Worm (Caenorhabditis elegans): ENCODE results near the gene irld-48.

irld-48 gene

DNA sequence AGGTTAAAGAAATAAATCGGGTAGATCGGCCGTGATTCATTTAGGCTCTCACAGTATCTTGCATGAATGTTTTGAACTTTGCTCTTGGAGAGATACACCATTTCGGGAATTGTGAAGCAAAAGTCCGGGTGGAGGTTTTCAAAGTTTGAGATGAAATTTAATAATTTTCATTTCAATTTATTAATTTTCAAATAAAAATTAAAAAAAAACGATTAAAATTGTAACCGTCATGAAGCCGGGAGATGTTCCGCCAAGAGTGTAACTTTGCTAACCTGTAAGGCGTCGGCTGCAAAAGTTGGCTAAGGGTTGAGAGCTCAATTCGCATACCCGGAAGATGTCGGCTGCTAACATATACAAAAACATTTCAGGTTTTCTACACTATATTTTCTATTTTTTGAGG lies 21.5 kb upstream of the irld-48 start, which contains the start of gene irld-67:
Gene irld-67 (minus strand): TSS at position 101 of the 400 bp plus-strand sequence.
- no peak for TF ChIP-seq mes-4 (tag; optimal IDR thresholded peaks at IDR 0.05)
- TF ChIP-seq K12H6.12 (tag; optimal IDR thresholded peaks at IDR 0.05), result no peak
- no peak for TF ChIP-seq akir-1 (GFP tag; optimal IDR thresholded peaks at IDR 0.05)
- no peak for TF ChIP-seq egl-44 (GFP tag; IDR thresholded peaks at IDR 0.05)
- no peak for TF ChIP-seq T07F8.4 (tag; optimal IDR thresholded peaks at IDR 0.05)
- TF ChIP-seq nfya-2 (GFP tag; IDR thresholded peaks at IDR 0.05), result no peak
- TF ChIP-seq lag-1 (GFP tag; IDR thresholded peaks at IDR 0.05), result no peak
- TF ChIP-seq attf-3 (GFP tag; conservative IDR thresholded peaks at IDR 0.05), result no peak
- no peak for TF ChIP-seq lin-35 (GFP tag; optimal IDR thresholded peaks at IDR 0.05)
- TF ChIP-seq tbx-9 (tag; optimal IDR thresholded peaks at IDR 0.05; ENCODE audit: borderline replicate concordance), result no peak
- TF ChIP-seq madf-6 (GFP tag; IDR thresholded peaks at IDR 0.05), result no peak
- TF ChIP-seq somi-1 (GFP tag; optimal IDR thresholded peaks at IDR 0.05), result no peak
- no peak for TF ChIP-seq ztf-3 (GFP tag; optimal IDR thresholded peaks at IDR 0.05)
- no peak for TF ChIP-seq F22D6.2 (tag; optimal IDR thresholded peaks at IDR 0.05)
- no peak for TF ChIP-seq F10E7.11 (tag; optimal IDR thresholded peaks at IDR 0.05)

DNA sequence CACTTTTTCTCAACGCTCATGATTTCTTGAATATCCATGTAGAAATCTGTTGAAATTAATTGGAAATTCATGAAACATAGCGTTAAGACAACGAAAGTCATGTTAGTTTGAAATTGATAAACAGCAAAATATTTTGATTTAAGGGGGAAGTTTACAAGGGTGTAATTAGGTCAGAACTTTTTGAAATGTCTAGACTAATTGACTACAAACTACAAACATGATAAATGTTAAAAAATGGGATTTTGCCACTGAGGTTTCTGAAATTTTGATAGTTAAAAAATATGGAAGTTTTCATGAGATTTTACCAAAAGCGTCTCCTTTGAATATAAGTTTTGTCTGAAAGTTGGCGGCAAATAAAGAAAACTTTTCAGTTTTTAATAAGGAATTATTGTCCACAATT lies 18.0 kb upstream of the irld-48 start, which contains the start of gene irld-65:
Gene irld-65 (minus strand): TSS at position 101 of the 400 bp plus-strand sequence.
- no peak for TF ChIP-seq lir-1 (GFP tag; conservative IDR thresholded peaks at IDR 0.05)

DNA sequence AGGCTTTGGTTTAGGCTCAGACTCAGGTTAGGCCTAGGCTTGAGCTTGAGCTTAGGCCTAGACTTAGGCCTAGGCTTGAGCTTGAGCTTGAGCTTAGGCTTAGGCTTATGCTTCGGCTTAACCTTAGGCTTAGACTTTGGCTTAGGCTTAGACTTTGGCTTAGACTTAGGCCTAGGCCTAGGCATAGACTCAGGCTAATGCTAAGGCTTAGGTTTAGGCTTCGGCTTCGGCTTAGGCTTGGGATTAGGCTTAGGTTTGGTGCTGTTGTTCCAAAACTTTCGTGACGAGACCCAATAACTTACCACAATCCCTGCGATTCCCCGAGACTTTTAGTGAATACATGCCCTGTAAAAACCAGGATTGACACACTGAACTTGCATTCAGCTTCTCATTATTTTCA lies 16.2 kb upstream of the irld-48 start:
- TF ChIP-seq cebp-2 (GFP tag; IDR thresholded peaks at IDR 0.05) (no peak), F57A8.1 (GFP tag; optimal IDR thresholded peaks at IDR 0.05) (no peak), Y53F4B.3 (GFP tag; IDR thresholded peaks at IDR 0.05) (no peak), F10E7.11 (tag; optimal IDR thresholded peaks at IDR 0.05) (no peak), ztf-28 (GFP tag; IDR thresholded peaks at IDR 0.05) (no peak), ZK185.1 (tag; optimal IDR thresholded peaks at IDR 0.05; ENCODE audit: poor library complexity, severe bottlenecking) (no peak), lin-26 (GFP tag; IDR thresholded peaks at IDR 0.05) (0 out of 2 replicates have a peak, but pooled peaks have one; percentile 51)

DNA sequence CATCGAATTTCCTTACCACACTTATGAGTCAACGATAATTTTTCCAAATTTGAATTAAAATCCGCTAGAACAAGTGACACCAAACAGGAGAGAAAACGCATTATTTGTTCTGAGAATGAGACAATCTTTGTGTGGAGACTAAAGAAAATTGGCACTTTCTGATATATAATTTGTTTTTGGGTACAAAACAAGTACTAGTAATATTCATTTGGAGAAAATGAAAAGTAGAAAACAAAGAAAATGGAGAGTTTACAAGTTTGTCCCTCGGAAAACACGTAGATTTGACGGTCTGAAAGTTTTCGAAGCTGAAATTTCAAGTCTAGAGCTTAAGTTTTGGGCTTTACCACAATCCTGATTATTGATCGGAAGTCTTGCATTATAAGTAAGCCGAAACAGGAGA lies 15.1 kb upstream of the irld-48 start, which contains the start of gene irld-66:
Gene irld-66 (minus strand): TSS at position 101 of the 400 bp plus-strand sequence.
- TF ChIP-seq ceh-100 (GFP tag; IDR thresholded peaks at IDR 0.05), result no peak
- no peak for TF ChIP-seq ztf-3 (GFP tag; optimal IDR thresholded peaks at IDR 0.05)
- no peak for TF ChIP-seq madf-10 (tag; optimal IDR thresholded peaks at IDR 0.05)
- no peak for TF ChIP-seq F57A8.1 (GFP tag; optimal IDR thresholded peaks at IDR 0.05)
- no peak for TF ChIP-seq rcor-1 (GFP tag; IDR thresholded peaks at IDR 0.05)
- no peak for TF ChIP-seq madf-8 (GFP tag; conservative IDR thresholded peaks at IDR 0.05)
- no peak for TF ChIP-seq tbp1 (GFP tag; optimal IDR thresholded peaks at IDR 0.05)
- TF ChIP-seq F49E8.2 (tag; optimal IDR thresholded peaks at IDR 0.05; ENCODE audit: insufficient read depth), result no peak
- TF ChIP-seq F55B11.4 (tag; optimal IDR thresholded peaks at IDR 0.05; ENCODE audit: borderline replicate concordance, insufficient read depth), result no peak
- no peak for TF ChIP-seq B0261.1 (tag; optimal IDR thresholded peaks at IDR 0.05)
- TF ChIP-seq nfya-2 (GFP tag; IDR thresholded peaks at IDR 0.05), result no peak

ce11 chrII:2943966-2944365 lies 11.9 kb upstream of the irld-48 start, which contains the start of the genes irld-50 and irld-49:
Gene irld-50 (minus strand): TSS chrII:2944066.
Gene irld-49 (plus strand): TSS chrII:2944176.
- TF ChIP-seq nhr-90 (tag; optimal IDR thresholded peaks at IDR 0.05), result no peak
